Worm (Caenorhabditis elegans) whole organism, early embryonic: ENCODE measurements around the gene srz-13.

Source experiments
- B0310.2 ChIP-seq: sonication (generic microtip); optimal IDR thresholded peaks from 2 replicates; lab custom pipeline; 2016; ENCODE audit warnings: mild to moderate bottlenecking, missing genetic modification characterization, missing compliant biosample characterization
- F13C5.2 ChIP-seq: sonication (generic microtip); optimal IDR thresholded peaks from 2 replicates; lab custom pipeline; 2017; ENCODE audit warnings: mild to moderate bottlenecking, missing genetic modification characterization, inconsistent platforms, missing compliant biosample characterization
- aly-1 ChIP-seq: sonication (generic microtip); optimal IDR thresholded peaks from 2 replicates; lab custom pipeline; 2016; ENCODE audit warnings: missing genetic modification characterization, missing compliant biosample characterization
- ama-1 ChIP-seq: fragments of 150-350 bp; optimal IDR thresholded peaks from 2 replicates; lab custom pipeline; 2014
- ceh-13 ChIP-seq: fragments of 200-800 bp; sonication (Bioruptor generic); optimal IDR thresholded peaks from 2 replicates; lab custom pipeline; 2018; ENCODE audit warnings: mild to moderate bottlenecking, missing genetic modification characterization, missing compliant biosample characterization
- ceh-36 ChIP-seq: sonication (generic microtip); optimal IDR thresholded peaks from 2 replicates; lab custom pipeline; 2016; ENCODE audit warnings: missing genetic modification characterization, inconsistent platforms, missing compliant biosample characterization
- hmbx-1 ChIP-seq: sonication (generic microtip); optimal IDR thresholded peaks from 2 replicates; lab custom pipeline; 2016; ENCODE audit warnings: mild to moderate bottlenecking, missing genetic modification characterization, missing compliant biosample characterization
- hmg-4 ChIP-seq: fragments of 200-800 bp; sonication (Bioruptor generic); optimal IDR thresholded peaks from 2 replicates; lab custom pipeline; 2018; ENCODE audit warnings: mild to moderate bottlenecking, missing genetic modification characterization, missing compliant biosample characterization
- hnd-1 ChIP-seq: sonication (generic microtip); optimal IDR thresholded peaks from 2 replicates; lab custom pipeline; 2016; ENCODE audit warnings: missing genetic modification characterization, missing compliant biosample characterization
- pes-1 ChIP-seq: fragments of 200-800 bp; sonication (Bioruptor generic); IDR thresholded peaks from 2 replicates; pipeline ENCODE4 v1.3.6; 2022; ENCODE audit warnings: missing genetic modification reagents, missing genetic modification characterization, missing compliant biosample characterization
- scrt-1 ChIP-seq: fragments of 200-800 bp; sonication (Bioruptor generic); IDR thresholded peaks from 2 replicates; pipeline ENCODE4 v1.3.6; 2022; ENCODE audit warnings: missing genetic modification characterization, missing compliant biosample characterization
- sea-1 ChIP-seq: fragments of 200-800 bp; sonication (Bioruptor generic); conservative IDR thresholded peaks from 2 replicates; pipeline ENCODE4 v1.3.6; 2022; ENCODE audit warnings: missing genetic modification characterization, missing compliant biosample characterization
- tbx-37 ChIP-seq: fragments of 200-800 bp; sonication (Bioruptor generic); conservative IDR thresholded peaks from 2 replicates; pipeline ENCODE4 v1.3.6; 2022; ENCODE audit warnings: missing genetic modification reagents, missing genetic modification characterization, missing compliant biosample characterization
- tra-4 ChIP-seq: sonication (generic microtip); optimal IDR thresholded peaks from 2 replicates; lab custom pipeline; 2017; ENCODE audit warnings: missing genetic modification characterization, missing compliant biosample characterization

DNA sequence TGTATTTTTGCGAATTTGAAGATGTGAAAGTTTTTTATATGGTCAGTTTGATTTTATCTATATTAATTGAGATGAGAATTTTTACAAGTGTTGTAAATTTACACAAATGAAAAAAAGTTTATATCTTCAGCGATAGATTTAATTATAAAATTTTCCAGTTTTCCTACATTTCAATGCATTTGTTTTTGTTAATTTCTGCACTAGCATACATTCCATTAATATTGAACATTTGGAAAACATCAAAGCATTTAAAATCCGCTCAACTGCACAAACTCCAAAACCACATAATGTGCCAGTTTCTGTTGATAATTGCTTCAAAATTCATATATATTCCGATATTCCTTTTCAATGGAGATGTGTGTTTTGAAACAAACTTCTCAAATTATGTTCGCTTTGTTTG, 708 bp downstream of the srz-13 start, which contains the start of gene srh-277:
- TF ChIP-seq ama-1 (lab: Kevin White, UChicago) (no peak), pes-1 (no peak), hmg-4 (GFP tag; lab: Kevin White, UChicago) (no peak), F13C5.2 (no peak), sea-1 (GFP tag; lab: Robert Waterston, UW) (no peak), B0310.2 (no peak), tra-4 (tag; lab: Kevin White, UChicago) (no peak), hmbx-1 (tag; lab: Kevin White, UChicago) (no peak), scrt-1 (GFP tag; lab: Robert Waterston, UW) (no peak), ceh-36 (tag; lab: Kevin White, UChicago) (no peak), hnd-1 (tag; lab: Kevin White, UChicago) (no peak), aly-1 (no peak), tbx-37 (no peak), ceh-13 (GFP tag; lab: Kevin White, UChicago) (no peak)
